Worm (Caenorhabditis elegans) whole organism, L4 larva: Measurements from ENCODE around the gene R166.3.

Experiments used
- D1046.2 ChIP-seq: fragments of 200-800 bp; sonication (Bioruptor generic); IDR thresholded peaks from 2 replicates; pipeline ENCODE4 v1.3.6; 2022; ENCODE audit warnings: missing genetic modification characterization, missing compliant biosample characterization
- F37D6.2 ChIP-seq: sonication (generic microtip); optimal IDR thresholded peaks from 2 replicates; lab custom pipeline; 2016; ENCODE audit warnings: mild to moderate bottlenecking, missing genetic modification characterization, missing compliant biosample characterization
- F49E8.2 ChIP-seq: sonication (generic microtip); optimal IDR thresholded peaks from 2 replicates; lab custom pipeline; 2016; ENCODE audit warnings: missing compliant biosample characterization, mild to moderate bottlenecking, missing genetic modification characterization, borderline replicate concordance
- R02D3.7 ChIP-seq: fragments of 150-350 bp; sonication (generic microtip); optimal IDR thresholded peaks from 3 replicates; lab custom pipeline; 2014; ENCODE audit warnings: missing biosample characterization, missing genetic modification characterization
- T20F7.1 ChIP-seq: fragments of 200-800 bp; sonication (Bioruptor generic); optimal IDR thresholded peaks from 2 replicates; lab custom pipeline; 2018; ENCODE audit warnings: mild to moderate bottlenecking, missing genetic modification characterization, missing compliant biosample characterization
- aha-1 ChIP-seq: fragments of 150-350 bp; peaks from one replicate; lab custom pipeline; 2014; ENCODE audit warnings: missing biosample characterization, missing genetic modification characterization
- arid-1 ChIP-seq: fragments of 200-800 bp; sonication (Bioruptor generic); conservative IDR thresholded peaks from 2 replicates; pipeline ENCODE4 v1.3.6; 2022; ENCODE audit warnings: missing genetic modification reagents, missing genetic modification characterization, missing compliant biosample characterization
- ceh-32 ChIP-seq: sonication (generic microtip); optimal IDR thresholded peaks from 2 replicates; lab custom pipeline; 2016; ENCODE audit warnings: mild to moderate bottlenecking, missing genetic modification characterization, missing compliant biosample characterization; ENCODE audit not compliant: poor library complexity
- ceh-44 ChIP-seq: fragments of 200-800 bp; sonication (Bioruptor generic); IDR thresholded peaks from 2 replicates; pipeline ENCODE4 v1.3.6; 2022; ENCODE audit warnings: missing genetic modification reagents, missing genetic modification characterization, missing compliant biosample characterization
- cey-2 ChIP-seq: sonication (generic microtip); optimal IDR thresholded peaks from 3 replicates; lab custom pipeline; 2017; ENCODE audit warnings: missing genetic modification characterization, mild to moderate bottlenecking, missing compliant biosample characterization, antibody characterized with exemption, borderline replicate concordance; ENCODE audit not compliant: insufficient read depth
- ctbp-1 ChIP-seq: fragments of 200-800 bp; sonication (Bioruptor generic); IDR thresholded peaks from 2 replicates; pipeline ENCODE4 v1.3.6; 2022; ENCODE audit warnings: missing genetic modification reagents, missing genetic modification characterization, missing compliant biosample characterization
- daf-19 ChIP-seq: fragments of 200-800 bp; sonication (Bioruptor generic); conservative IDR thresholded peaks from 2 replicates; pipeline ENCODE4 v1.3.6; 2022; ENCODE audit warnings: missing genetic modification characterization, missing compliant biosample characterization
- dmd-6 ChIP-seq: fragments of 200-800 bp; sonication (Bioruptor generic); IDR thresholded peaks from 2 replicates; pipeline ENCODE4 v1.3.6; 2022; ENCODE audit warnings: missing genetic modification reagents, missing genetic modification characterization, missing compliant biosample characterization
- dmd-8 ChIP-seq: fragments of 200-800 bp; sonication (Bioruptor generic); IDR thresholded peaks from 2 replicates; pipeline ENCODE4 v1.3.6; 2022; ENCODE audit warnings: missing genetic modification characterization, missing compliant biosample characterization
- dmd-9 ChIP-seq: fragments of 200-800 bp; sonication (Bioruptor generic); IDR thresholded peaks from 2 replicates; pipeline ENCODE4 v1.3.6; 2022; ENCODE audit warnings: missing genetic modification reagents, missing genetic modification characterization, missing compliant biosample characterization
- duxl-1 ChIP-seq: sonication (generic microtip); optimal IDR thresholded peaks from 2 replicates; lab custom pipeline; 2016; ENCODE audit warnings: mild to moderate bottlenecking, missing genetic modification characterization, moderate library complexity, missing compliant biosample characterization; ENCODE audit not compliant: poor library complexity
- dve-1 ChIP-seq: sonication (generic microtip); optimal IDR thresholded peaks from 2 replicates; lab custom pipeline; 2017; ENCODE audit warnings: antibody characterized with exemption, mild to moderate bottlenecking, missing genetic modification characterization, missing compliant biosample characterization; ENCODE audit not compliant: insufficient read depth
- fkh-10 ChIP-seq: fragments of 150-350 bp; optimal IDR thresholded peaks from 2 replicates; lab custom pipeline; 2014; ENCODE audit warnings: missing biosample characterization, missing genetic modification reagents, missing genetic modification characterization
- hlh-30 ChIP-seq: sonication (generic microtip); optimal IDR thresholded peaks from 2 replicates; lab custom pipeline; 2017; ENCODE audit warnings: antibody characterized with exemption, mild to moderate bottlenecking, missing genetic modification characterization, missing compliant biosample characterization; ENCODE audit not compliant: insufficient read depth
- lim-7 ChIP-seq: fragments of 200-800 bp; sonication (Bioruptor generic); IDR thresholded peaks from 2 replicates; pipeline ENCODE4 v1.3.6; 2022; ENCODE audit warnings: missing genetic modification characterization, missing compliant biosample characterization
- lin-13 ChIP-seq: fragments of 150-350 bp; optimal IDR thresholded peaks from 2 replicates; lab custom pipeline; 2014; ENCODE audit warnings: missing biosample characterization, missing genetic modification reagents, missing genetic modification characterization
- lin-29 ChIP-seq: fragments of 200-800 bp; sonication (Bioruptor generic); IDR thresholded peaks from 2 replicates; pipeline ENCODE4 v1.3.6; 2022; ENCODE audit warnings: missing genetic modification reagents, missing genetic modification characterization, missing compliant biosample characterization
- lsy-2 ChIP-seq, 2 experiments: fragments of 150-350 bp in 1 of 2; sonication (generic microtip) in 1 of 2; optimal IDR thresholded peaks; 2 replicates each; lab custom pipeline; 2014 to 2017; ENCODE audit warnings: missing biosample characterization in 2 of 2, missing genetic modification characterization in 2 of 2
- madf-5 ChIP-seq, 2 experiments: fragments of 200-800 bp; sonication (Bioruptor generic); IDR thresholded peaks; 2 replicates each; pipeline ENCODE4 v1.3.6; 2022; ENCODE audit warnings: missing compliant biosample characterization in 2 of 2, missing genetic modification characterization in 2 of 2
- madf-9 ChIP-seq: fragments of 200-800 bp; sonication (Bioruptor generic); conservative IDR thresholded peaks from 2 replicates; pipeline ENCODE4 v1.3.6; 2022; ENCODE audit warnings: missing genetic modification reagents, missing genetic modification characterization, missing compliant biosample characterization
- mdl-1 ChIP-seq, 2 experiments: fragments of 150-350 bp in 1 of 2; sonication (generic microtip) in 1 of 2; optimal IDR thresholded peaks; 2 replicates each; lab custom pipeline; 2014 to 2017; ENCODE audit warnings: missing biosample characterization in 2 of 2, missing genetic modification characterization in 2 of 2
- mdt-29 ChIP-seq: fragments of 200-800 bp; sonication (Bioruptor generic); IDR thresholded peaks from 2 replicates; pipeline ENCODE4 v1.3.6; 2022; ENCODE audit warnings: missing genetic modification reagents, missing genetic modification characterization, missing compliant biosample characterization
- mep-1 ChIP-seq: fragments of 150-350 bp; sonication (generic microtip); optimal IDR thresholded peaks from 3 replicates; lab custom pipeline; 2014; ENCODE audit warnings: missing biosample characterization, missing genetic modification characterization
- mxl-3 ChIP-seq: fragments of 200-800 bp; sonication (Bioruptor generic); optimal IDR thresholded peaks from 2 replicates; lab custom pipeline; 2018; ENCODE audit warnings: mild to moderate bottlenecking, missing genetic modification characterization, missing compliant biosample characterization
- nhr-41 ChIP-seq: fragments of 200-800 bp; sonication (Bioruptor generic); IDR thresholded peaks from 2 replicates; pipeline ENCODE4 v1.3.6; 2022; ENCODE audit warnings: missing genetic modification reagents, missing genetic modification characterization, missing compliant biosample characterization
- nhr-48 ChIP-seq: sonication (generic microtip); optimal IDR thresholded peaks from 2 replicates; lab custom pipeline; 2016; ENCODE audit warnings: mild to moderate bottlenecking, missing genetic modification characterization, missing compliant biosample characterization
- nhr-77 ChIP-seq: fragments of 150-350 bp; optimal IDR thresholded peaks from 2 replicates; lab custom pipeline; 2014; ENCODE audit warnings: missing biosample characterization, missing genetic modification characterization
- saeg-2 ChIP-seq: fragments of 200-800 bp; sonication (Bioruptor generic); IDR thresholded peaks from 2 replicates; pipeline ENCODE4 v1.3.6; 2022; ENCODE audit warnings: missing genetic modification reagents, missing genetic modification characterization, missing compliant biosample characterization
- sdz-12 ChIP-seq: fragments of 200-800 bp; sonication (Bioruptor generic); optimal IDR thresholded peaks from 2 replicates; lab custom pipeline; 2018; ENCODE audit warnings: mild to moderate bottlenecking, missing genetic modification characterization, missing compliant biosample characterization
- skn-1 ChIP-seq: fragments of 150-350 bp; optimal IDR thresholded peaks from 2 replicates; lab custom pipeline; 2014; ENCODE audit warnings: missing biosample characterization, missing genetic modification characterization
- spr-3 ChIP-seq: fragments of 200-800 bp; sonication (Bioruptor generic); optimal IDR thresholded peaks from 2 replicates; lab custom pipeline; 2018; ENCODE audit warnings: mild to moderate bottlenecking, missing genetic modification characterization, missing compliant biosample characterization
- tra-1 ChIP-seq: fragments of 200-800 bp; sonication (Bioruptor generic); IDR thresholded peaks from 2 replicates; pipeline ENCODE4 v1.3.6; 2022; ENCODE audit warnings: missing genetic modification reagents, missing genetic modification characterization, missing compliant biosample characterization
- unc-130 ChIP-seq: sonication (generic microtip); optimal IDR thresholded peaks from 2 replicates; lab custom pipeline; 2016; ENCODE audit warnings: missing genetic modification reagents, missing genetic modification characterization, missing compliant biosample characterization
- unc-39 ChIP-seq: sonication (generic microtip); optimal IDR thresholded peaks from 2 replicates; lab custom pipeline; 2017; ENCODE audit warnings: missing biosample characterization, missing genetic modification characterization
- vab-7 ChIP-seq: fragments of 200-800 bp; sonication (Bioruptor generic); IDR thresholded peaks from 2 replicates; pipeline ENCODE4 v1.3.6; 2022; ENCODE audit warnings: missing genetic modification reagents, missing genetic modification characterization, missing compliant biosample characterization
- zag-1 ChIP-seq: fragments of 150-350 bp; optimal IDR thresholded peaks from 2 replicates; lab custom pipeline; 2014; ENCODE audit warnings: missing biosample characterization, missing genetic modification characterization
- zfp-2 ChIP-seq: sonication (generic microtip); optimal IDR thresholded peaks from 2 replicates; lab custom pipeline; 2016; ENCODE audit warnings: mild to moderate bottlenecking, missing genetic modification characterization, missing compliant biosample characterization
- zfp-3 ChIP-seq: fragments of 200-800 bp; sonication (Bioruptor generic); conservative IDR thresholded peaks from 2 replicates; pipeline ENCODE4 v1.3.6; 2022; ENCODE audit warnings: missing genetic modification reagents, missing genetic modification characterization, missing compliant biosample characterization
- ztf-11 ChIP-seq: fragments of 150-350 bp; optimal IDR thresholded peaks from 2 replicates; lab custom pipeline; 2014; ENCODE audit warnings: missing biosample characterization, missing genetic modification characterization

The R166.3 gene

DNA sequence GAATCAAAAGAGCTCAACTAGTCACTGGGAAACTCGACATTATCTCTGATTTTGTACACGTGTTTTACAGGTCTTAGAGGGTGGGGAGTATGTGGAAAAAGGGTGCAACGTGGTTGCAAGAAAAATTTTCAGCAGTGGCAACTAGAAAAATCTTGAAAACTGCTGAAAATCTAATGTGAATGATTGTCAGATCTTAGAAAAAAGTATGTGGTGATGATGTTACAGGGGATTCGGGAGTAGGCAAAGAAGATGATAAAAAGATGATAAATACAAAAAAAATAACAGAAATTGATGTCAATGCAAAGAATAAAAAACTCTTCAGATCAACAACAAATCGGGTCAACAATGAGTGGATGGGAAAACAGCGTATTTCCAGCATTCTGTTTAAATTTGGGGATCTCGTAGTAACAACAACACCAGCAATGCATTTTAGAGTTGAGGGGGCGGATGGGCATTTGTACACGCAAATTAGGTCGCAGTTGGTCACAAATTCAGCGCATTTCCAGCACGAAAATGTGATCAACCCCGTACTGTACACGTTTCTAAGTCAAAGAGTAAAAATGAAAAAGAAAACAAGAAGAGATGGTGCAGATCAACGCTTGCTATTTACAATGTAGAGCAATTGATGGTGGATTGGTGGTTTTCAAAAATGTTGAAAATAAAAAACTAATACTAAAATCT, 4.5 kb upstream of the R166.3 start (continued):
- TF ChIP-seq nhr-48 (tag; lab: Kevin White, UChicago) (no peak), zfp-3 (GFP tag; lab: Robert Waterston, UW) (peak; percentile 61; the same call in 1 of the 2 replicates), lim-7 (peak; percentile 52), tra-1 (0 out of 2 replicates have a peak, but pooled peaks have one; percentile 50), dmd-8 (GFP tag; lab: Robert Waterston, UW) (no peak), mxl-3 (GFP tag; lab: Kevin White, UChicago) (peak; percentile 53), cey-2 (tag; lab: Kevin White, UChicago) (peak; percentile 23), vab-7 (GFP tag; lab: Robert Waterston, UW) (peak; percentile 31; the same call in 1 of the 2 replicates), unc-39 (peak; percentile 2), dve-1 (tag; lab: Kevin White, UChicago) (no peak), saeg-2 (GFP tag; lab: Robert Waterston, UW) (peak; percentile 18; the same call in 1 of the 2 replicates), ztf-11 (tag; lab: Kevin White, UChicago) (no peak), lin-29 (GFP tag; lab: Robert Waterston, UW) (peak; percentile 37; the same call in 1 of the 2 replicates), fkh-10 (GFP tag; lab: Kevin White, UChicago) (no peak), aha-1 (tag; lab: Kevin White, UChicago) (peak; percentile 95), F49E8.2 (tag; lab: Kevin White, UChicago) (peak; percentile 5), duxl-1 (peak; percentile 42), hlh-30 (tag; lab: Kevin White, UChicago) (peak; percentile 22), nhr-77 (tag; lab: Kevin White, UChicago) (peak; percentile 57), T20F7.1 (peak; percentile 35), unc-130 (GFP tag; lab: Kevin White, UChicago) (no peak), dmd-9 (GFP tag; lab: Robert Waterston, UW) (no peak), lin-13 (GFP tag; lab: Kevin White, UChicago) (peak; percentile 40), skn-1 (tag; lab: Kevin White, UChicago) (no peak), ceh-44 (GFP tag; lab: Robert Waterston, UW) (no peak), madf-9 (0 out of 2 replicates have a peak, but pooled peaks have one; percentile 3), arid-1 (GFP tag; lab: Robert Waterston, UW) (peak; percentile 12; the same call in 1 of the 2 replicates)

DNA sequence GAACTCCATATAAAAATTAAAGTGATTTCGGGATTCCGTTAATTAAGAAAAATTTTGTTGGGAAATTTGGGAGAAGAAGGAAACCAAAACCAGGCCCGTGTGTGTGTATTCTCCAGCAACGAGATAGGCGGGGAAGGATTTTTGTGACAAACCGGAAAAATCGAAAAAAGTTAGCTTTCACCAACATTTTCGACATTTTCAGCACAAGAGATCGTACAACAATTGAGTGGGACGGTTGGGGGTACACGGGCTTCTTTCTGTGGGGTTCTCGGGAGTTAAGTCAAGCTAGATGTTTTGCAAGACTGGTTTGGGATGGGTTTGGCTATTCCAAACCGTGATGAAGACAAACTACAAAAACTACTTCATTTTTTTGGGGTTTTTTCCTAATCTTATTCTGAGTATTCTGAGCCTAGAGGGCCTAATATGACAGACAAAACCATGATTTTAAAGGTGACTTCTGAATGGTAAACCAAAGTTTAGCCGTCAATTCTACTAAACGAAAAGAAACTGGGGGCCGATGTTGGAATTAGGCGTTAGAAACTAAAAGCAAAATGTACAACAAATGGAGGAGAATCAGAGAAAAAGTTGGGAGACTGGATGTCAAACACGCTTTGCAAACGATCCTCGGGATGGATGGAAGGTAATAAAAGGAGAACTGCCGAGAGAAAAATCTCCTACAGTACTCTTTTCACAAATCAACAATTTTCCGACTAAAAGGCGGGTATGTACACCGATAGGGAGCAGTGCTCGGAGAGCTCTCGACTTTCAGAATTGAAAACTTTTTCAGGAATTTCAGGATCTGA, 3.7 kb upstream of the R166.3 start:
- TF ChIP-seq ctbp-1 (GFP tag; lab: Robert Waterston, UW), result peak; percentile 67; the same call in 1 of the 2 replicates
- TF ChIP-seq D1046.2 (GFP tag; lab: Robert Waterston, UW), result peak; percentile 57; the same call in 1 of the 2 replicates
- no peak for TF ChIP-seq R02D3.7 (tag; lab: Kevin White, UChicago)
- peak; percentile 50 for TF ChIP-seq nhr-41 (GFP tag; lab: Robert Waterston, UW)
- TF ChIP-seq tra-1, result peak; percentile 39; the same call in 1 of the 2 replicates
- no peak for TF ChIP-seq zfp-2 (tag; lab: Kevin White, UChicago)
- peak; percentile 70; the same call in 1 of the 2 replicates for TF ChIP-seq daf-19
- TF ChIP-seq dmd-6 (GFP tag; lab: Robert Waterston, UW), result peak; percentile 16; the same call in 1 of the 2 replicates
- no peak for TF ChIP-seq ceh-32 (tag; lab: Kevin White, UChicago)
- 0 out of 2 replicates have a peak, but pooled peaks have one; percentile 9 for TF ChIP-seq vab-7 (GFP tag; lab: Robert Waterston, UW)
- TF ChIP-seq dve-1 (tag; lab: Kevin White, UChicago), result peak; percentile 2
- TF ChIP-seq mep-1 (tag; lab: Kevin White, UChicago), result peak; percentile 53
- TF ChIP-seq F37D6.2, result no peak
- peak in 1 of 2 experiments; percentile 7 for TF ChIP-seq mdl-1 (tag; optimal IDR thresholded peaks at IDR 0.05; lab: Kevin White, UChicago)
- TF ChIP-seq fkh-10 (GFP tag; lab: Kevin White, UChicago), result no peak
- no peak for TF ChIP-seq hlh-30 (tag; lab: Kevin White, UChicago)
- TF ChIP-seq mdt-29 (GFP tag; lab: Robert Waterston, UW), result peak; percentile 21; the same call in 1 of the 2 replicates
- no peak for TF ChIP-seq mxl-3 (GFP tag; lab: Kevin White, UChicago)
- TF ChIP-seq zag-1 (tag; lab: Kevin White, UChicago), result no peak
- peak; percentile 38 for TF ChIP-seq sdz-12 (GFP tag; lab: Kevin White, UChicago)
- peak; percentile 3 to 47; a peak in 2 of 4 replicates for TF ChIP-seq madf-5 (GFP tag; IDR thresholded peaks at IDR 0.05; lab: Robert Waterston, UW)
- TF ChIP-seq aha-1 (tag; lab: Kevin White, UChicago), result peak; percentile 88
- TF ChIP-seq dmd-9 (GFP tag; lab: Robert Waterston, UW), result peak; percentile 2; the same call in 1 of the 2 replicates
- TF ChIP-seq spr-3, result peak; percentile 36
- peak in 1 of 2 experiments; percentile 29 for TF ChIP-seq lsy-2 (tag; optimal IDR thresholded peaks at IDR 0.05; lab: Kevin White, UChicago)
